Worm (Caenorhabditis elegans): Measurements from ENCODE around the gene pals-37.

DNA sequence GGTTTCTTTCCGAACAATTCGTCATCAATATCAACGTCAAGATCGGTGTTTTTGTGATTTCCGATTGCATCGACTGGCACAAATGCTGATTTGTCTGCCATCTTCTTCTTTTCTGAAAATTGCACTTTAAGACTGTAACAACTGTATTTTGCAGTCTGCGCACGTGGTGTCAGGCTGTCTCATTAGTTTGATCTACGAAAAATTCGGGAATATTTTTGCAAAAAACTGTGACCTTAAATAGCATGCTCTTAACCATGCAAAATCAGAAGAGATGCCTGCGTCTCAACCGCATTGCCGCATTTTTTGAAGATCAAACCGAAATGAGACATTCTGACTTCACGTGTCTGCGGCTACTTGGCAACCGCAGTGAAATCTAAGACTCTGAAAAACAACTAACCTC, 39.9 kb downstream of the pals-37 start, which contains the start of gene K01D12.7:
- TF ChIP-seq Y22D7AL.16 (tag; optimal IDR thresholded peaks at IDR 0.05), result no peak
- no peak for TF ChIP-seq pha-4 (tag; optimal IDR thresholded peaks at IDR 0.05)
- no peak for TF ChIP-seq pat-9 (tag; optimal IDR thresholded peaks at IDR 0.05)
- TF ChIP-seq elt-4 (tag; optimal IDR thresholded peaks at IDR 0.05), result no peak
- TF ChIP-seq nhr-11 (tag; optimal IDR thresholded peaks at IDR 0.05), result no peak

All from whole organism, late embryonic.